Fruit fly (Drosophila melanogaster): ENCODE data around the gene BoYb.
A peak's percentile ranks its signal among the peaks of the same experiment; 100 is the strongest.

BoYb gene

dm6 chr3L:22865061-22865418 lies 36.7 kb upstream of the BoYb start (continued):
- peak; percentile 7 for TF ChIP-seq trem (tag; optimal IDR thresholded peaks at IDR 0.05)
- peak; percentile 32 for TF ChIP-seq cato (GFP tag; optimal IDR thresholded peaks at IDR 0.05; ENCODE audit: borderline replicate concordance)
- no peak for TF ChIP-seq Spps (tag; optimal IDR thresholded peaks at IDR 0.05)
- TF ChIP-seq repo (GFP tag; optimal IDR thresholded peaks at IDR 0.05) = no peak
- 0 out of 2 replicates have a peak, but pooled peaks have one; percentile 17 for TF ChIP-seq Rx (GFP tag; IDR thresholded peaks at IDR 0.05)
- peak; percentile 2 for TF ChIP-seq NC2α (GFP tag; optimal IDR thresholded peaks at IDR 0.05)
- peak; percentile 30 for TF ChIP-seq CG4707 (GFP tag; optimal IDR thresholded peaks at IDR 0.05)
- peak; percentile 22 for TF ChIP-seq CG15514 (GFP tag; optimal IDR thresholded peaks at IDR 0.05)
- TF ChIP-seq disco-r (GFP tag; optimal IDR thresholded peaks at IDR 0.05) = no peak
- peak; percentile 55 for TF ChIP-seq CG13296 (GFP tag; optimal IDR thresholded peaks at IDR 0.05)
- no peak for TF ChIP-seq zen2 (GFP tag; IDR thresholded peaks at IDR 0.05; ENCODE audit: partially characterized antibody)
- no peak for TF ChIP-seq tup (GFP tag; optimal IDR thresholded peaks at IDR 0.05)
- no peak for TF ChIP-seq bigmax (GFP tag; optimal IDR thresholded peaks at IDR 0.05)
- peak; percentile 79 for TF ChIP-seq CG17829 (tag; optimal IDR thresholded peaks at IDR 0.05)
- TF ChIP-seq klu (GFP tag; IDR thresholded peaks at IDR 0.05) = 0 out of 2 replicates have a peak, but pooled peaks have one; percentile 18
- no peak for TF ChIP-seq ac (GFP tag; optimal IDR thresholded peaks at IDR 0.05)
- peak; percentile 44 for TF ChIP-seq wdn (GFP tag; IDR thresholded peaks at IDR 0.05)
- TF ChIP-seq seq (GFP tag; IDR thresholded peaks at IDR 0.05) = peak; percentile 69
- TF ChIP-seq CG15011 (GFP tag; optimal IDR thresholded peaks at IDR 0.05) = peak; percentile 35
- no peak for TF ChIP-seq Ets97D (GFP tag; optimal IDR thresholded peaks at IDR 0.05)
- TF ChIP-seq B-H2 (GFP tag; optimal IDR thresholded peaks at IDR 0.05) = peak; percentile 4
- TF ChIP-seq kah (GFP tag; optimal IDR thresholded peaks at IDR 0.05) = peak; percentile 30
- TF ChIP-seq danr (GFP tag; IDR thresholded peaks at IDR 0.05) = no peak
- TF ChIP-seq Awh (GFP tag; IDR thresholded peaks at IDR 0.05) = peak; percentile 46; the same call in 1 of the 2 replicates
- 0 out of 2 replicates have a peak, but pooled peaks have one; percentile 31 for TF ChIP-seq CG32772 (GFP tag; IDR thresholded peaks at IDR 0.05)
- TF ChIP-seq MBD-R2 (GFP tag; IDR thresholded peaks at IDR 0.05) = no peak
- no peak for TF ChIP-seq CG4360 (GFP tag; IDR thresholded peaks at IDR 0.05)
- TF ChIP-seq CG13287 (GFP tag; IDR thresholded peaks at IDR 0.05; ENCODE audit: partially characterized antibody) = no peak
- TF ChIP-seq Xrp1 (GFP tag; IDR thresholded peaks at IDR 0.05) = peak; percentile 71
- no peak for TF ChIP-seq CG6654 (GFP tag; optimal IDR thresholded peaks at IDR 0.05)
- TF ChIP-seq CG43689 (GFP tag; IDR thresholded peaks at IDR 0.05) = no peak
- TF ChIP-seq CG11085 (GFP tag; IDR thresholded peaks at IDR 0.05) = 0 out of 2 replicates have a peak, but pooled peaks have one; percentile 14
- no peak for TF ChIP-seq CG6683 (GFP tag; optimal IDR thresholded peaks at IDR 0.05)
- TF ChIP-seq CG2875 (GFP tag; optimal IDR thresholded peaks at IDR 0.05) = peak; percentile 23
- TF ChIP-seq BEAF-32 (GFP tag; optimal IDR thresholded peaks at IDR 0.05) = no peak
- TF ChIP-seq sug (tag; optimal IDR thresholded peaks at IDR 0.05) = peak; percentile 34
- peak; percentile 61 for TF ChIP-seq CG6854 (GFP tag; optimal IDR thresholded peaks at IDR 0.05)
- TF ChIP-seq yki (optimal IDR thresholded peaks at IDR 0.05) = no peak
- TF ChIP-seq CG8944 (GFP tag; optimal IDR thresholded peaks at IDR 0.05) = no peak
- TF ChIP-seq Abd-B (GFP tag; optimal IDR thresholded peaks at IDR 0.05) = peak; percentile 47
- no peak for TF ChIP-seq Opbp (GFP tag; IDR thresholded peaks at IDR 0.05; ENCODE audit: partially characterized antibody)
- TF ChIP-seq mam (GFP tag; optimal IDR thresholded peaks at IDR 0.05) = no peak
- TF ChIP-seq CG16863 (GFP tag; optimal IDR thresholded peaks at IDR 0.05) = peak; percentile 27
- TF ChIP-seq sna (GFP tag; IDR thresholded peaks at IDR 0.05; ENCODE audit: partially characterized antibody) = no peak
- TF ChIP-seq abd-A (tag; optimal IDR thresholded peaks at IDR 0.05) = no peak
- no peak for TF ChIP-seq CTCF (GFP tag; optimal IDR thresholded peaks at IDR 0.05)
- no peak for TF ChIP-seq CG31388 (GFP tag; optimal IDR thresholded peaks at IDR 0.05)
- no peak for TF ChIP-seq CG7987 (GFP tag; optimal IDR thresholded peaks at IDR 0.05)
- no peak for TF ChIP-seq Tbp (GFP tag; optimal IDR thresholded peaks at IDR 0.05)
- peak; percentile 68 for TF ChIP-seq Asciz (GFP tag; optimal IDR thresholded peaks at IDR 0.05)
- 0 out of 2 replicates have a peak, but pooled peaks have one; percentile 32 for TF ChIP-seq peb (GFP tag; IDR thresholded peaks at IDR 0.05)
- TF ChIP-seq CG4424 (GFP tag; optimal IDR thresholded peaks at IDR 0.05) = peak; percentile 68

Data from whole organism, embryonic.